Fruit fly (Drosophila melanogaster) whole organism, embryonic: ENCODE measurements around the gene mts.

Source experiments
- Abd-B ChIP-seq: fragments of 200-800 bp; sonication (Bioruptor generic); optimal IDR thresholded peaks from 2 replicates; lab custom pipeline; 2018; ENCODE audit warnings: missing biosample characterization, mild to moderate bottlenecking, missing genetic modification characterization, moderate library complexity
- B-H1 ChIP-seq: fragments of 200-800 bp; sonication (Bioruptor generic); IDR thresholded peaks from 3 replicates; pipeline ENCODE4 v1.3.6; 2022; ENCODE audit warnings: missing biosample characterization, missing genetic modification characterization
- Bteb2 ChIP-seq: fragments of 200-800 bp; sonication (Bioruptor generic); optimal IDR thresholded peaks from 2 replicates; lab custom pipeline; 2016; ENCODE audit warnings: missing biosample characterization, missing genetic modification characterization
- CG10274 ChIP-seq: fragments of 200-800 bp; sonication (Bioruptor generic); optimal IDR thresholded peaks from 3 replicates; lab custom pipeline; 2017; ENCODE audit warnings: missing biosample characterization, mild to moderate bottlenecking, missing genetic modification characterization
- CG12104 ChIP-seq: fragments of 200-800 bp; sonication (Bioruptor generic); optimal IDR thresholded peaks from 3 replicates; lab custom pipeline; 2016; ENCODE audit warnings: missing biosample characterization, missing genetic modification characterization
- CG13287 ChIP-seq: fragments of 200-800 bp; sonication (Bioruptor generic); IDR thresholded peaks from 2 replicates; pipeline ENCODE4 v1.3.6; 2022; ENCODE audit warnings: missing biosample characterization, missing genetic modification characterization; ENCODE audit not compliant: partially characterized antibody
- CG13424 ChIP-seq: fragments of 200-800 bp; sonication (Bioruptor generic); optimal IDR thresholded peaks from 2 replicates; lab custom pipeline; 2019; ENCODE audit warnings: missing biosample characterization, mild to moderate bottlenecking, missing genetic modification characterization, moderate library complexity
- CG13775 ChIP-seq: fragments of 200-800 bp; sonication (Bioruptor generic); optimal IDR thresholded peaks from 3 replicates; lab custom pipeline; 2017; ENCODE audit warnings: missing biosample characterization, mild to moderate bottlenecking, missing genetic modification characterization
- CG14050 ChIP-seq: fragments of 200-800 bp; sonication (Bioruptor generic); IDR thresholded peaks from 3 replicates; pipeline ENCODE4 v1.3.6; 2022; ENCODE audit warnings: missing biosample characterization, missing genetic modification characterization
- CG1647 ChIP-seq: fragments of 200-800 bp; sonication (Bioruptor generic); optimal IDR thresholded peaks from 3 replicates; lab custom pipeline; 2016; ENCODE audit warnings: missing biosample characterization, missing genetic modification characterization
- CG17361 ChIP-seq: fragments of 200-800 bp; sonication (Bioruptor generic); IDR thresholded peaks from 3 replicates; pipeline ENCODE4 v1.3.6; 2022; ENCODE audit warnings: missing biosample characterization, missing genetic modification characterization
- CG17385 ChIP-seq: fragments of 200-800 bp; sonication (Bioruptor generic); optimal IDR thresholded peaks from 3 replicates; lab custom pipeline; 2018; ENCODE audit warnings: missing biosample characterization, mild to moderate bottlenecking, missing genetic modification characterization
- CG18011 ChIP-seq: fragments of 200-800 bp; sonication (Bioruptor generic); optimal IDR thresholded peaks from 2 replicates; lab custom pipeline; 2017; ENCODE audit warnings: missing biosample characterization, missing genetic modification characterization, mild to moderate bottlenecking, moderate library complexity, missing genotype
- CG18599 ChIP-seq: fragments of 200-800 bp; sonication (Bioruptor generic); optimal IDR thresholded peaks from 3 replicates; lab custom pipeline; 2017; ENCODE audit warnings: missing biosample characterization, missing genetic modification characterization, mild to moderate bottlenecking, moderate library complexity, missing genetic modification reagents
- CG2889 ChIP-seq: fragments of 200-800 bp; sonication (Bioruptor generic); IDR thresholded peaks from 3 replicates; pipeline ENCODE4 v1.3.6; 2022; ENCODE audit warnings: missing biosample characterization, missing genetic modification characterization
- CG3163 ChIP-seq: fragments of 200-800 bp; sonication (Bioruptor generic); optimal IDR thresholded peaks from 3 replicates; lab custom pipeline; 2016; ENCODE audit warnings: missing biosample characterization, missing genetic modification characterization
- CG3847 ChIP-seq: fragments of 200-800 bp; sonication (Bioruptor generic); IDR thresholded peaks from 2 replicates; pipeline ENCODE4 v1.3.6; 2022; ENCODE audit warnings: missing biosample characterization, missing genetic modification characterization
- CG4617 ChIP-seq: fragments of 200-800 bp; sonication (Bioruptor generic); optimal IDR thresholded peaks from 3 replicates; lab custom pipeline; 2016; ENCODE audit warnings: missing biosample characterization, missing genetic modification characterization, borderline replicate concordance
- CG7745 ChIP-seq: fragments of 200-800 bp; sonication (Bioruptor generic); optimal IDR thresholded peaks from 2 replicates; lab custom pipeline; 2018; ENCODE audit warnings: missing biosample characterization, mild to moderate bottlenecking, missing genetic modification characterization, moderate library complexity
- CG8281 ChIP-seq: fragments of 200-800 bp; sonication (Bioruptor generic); optimal IDR thresholded peaks from 2 replicates; lab custom pipeline; 2018; ENCODE audit warnings: missing biosample characterization, mild to moderate bottlenecking, missing genetic modification characterization, moderate library complexity
- CG8359 ChIP-seq: fragments of 200-800 bp; sonication (Bioruptor generic); optimal IDR thresholded peaks from 2 replicates; lab custom pipeline; 2017; ENCODE audit warnings: missing biosample characterization, mild to moderate bottlenecking, missing genetic modification characterization, borderline replicate concordance
- CG9932 ChIP-seq: fragments of 200-800 bp; sonication (Bioruptor generic); IDR thresholded peaks from 2 replicates; pipeline ENCODE4 v1.3.6; 2022; ENCODE audit warnings: missing biosample characterization, missing genetic modification characterization
- CrebB ChIP-seq: fragments of 200-800 bp; sonication (Bioruptor generic); optimal IDR thresholded peaks from 3 replicates; lab custom pipeline; 2018; ENCODE audit warnings: missing biosample characterization, mild to moderate bottlenecking, missing genetic modification characterization
- D19A ChIP-seq: fragments of 200-800 bp; optimal IDR thresholded peaks from 3 replicates; lab custom pipeline; 2019; ENCODE audit warnings: missing biosample characterization, mild to moderate bottlenecking, missing genetic modification characterization, moderate library complexity
- Dad ChIP-seq: fragments of 200-800 bp; sonication (Bioruptor generic); optimal IDR thresholded peaks from 3 replicates; lab custom pipeline; 2016; ENCODE audit warnings: missing biosample characterization, missing genetic modification characterization
- Dek ChIP-seq: fragments of 200-800 bp; sonication (Bioruptor generic); optimal IDR thresholded peaks from 3 replicates; lab custom pipeline; 2019; ENCODE audit warnings: missing biosample characterization, mild to moderate bottlenecking, missing genetic modification characterization, moderate library complexity
- Hmx ChIP-seq: fragments of 200-800 bp; sonication (Bioruptor generic); optimal IDR thresholded peaks from 2 replicates; lab custom pipeline; 2016; ENCODE audit warnings: missing biosample characterization, missing genetic modification characterization
- Stat92E ChIP-seq, 3 experiments: fragments of >200 bp in 2 of 3; fragments of 200-800 bp in 1 of 3; sonication (Bioruptor generic) in 1 of 3; optimal IDR thresholded peaks; 2 replicates each; lab custom pipeline; 2017 to 2019; ENCODE audit warnings: missing biosample characterization in 3 of 3, missing genetic modification characterization in 3 of 3, mild to moderate bottlenecking in 1 of 3, moderate library complexity in 1 of 3
- abd-A ChIP-seq: fragments of 200-800 bp; sonication (Bioruptor generic); optimal IDR thresholded peaks from 3 replicates; lab custom pipeline; 2019; ENCODE audit warnings: missing biosample characterization, mild to moderate bottlenecking, missing genetic modification characterization, moderate library complexity
- ac ChIP-seq: fragments of 200-800 bp; sonication (Bioruptor generic); optimal IDR thresholded peaks from 3 replicates; lab custom pipeline; 2017; ENCODE audit warnings: missing biosample characterization, mild to moderate bottlenecking, missing genetic modification characterization
- ase ChIP-seq: fragments of 200-800 bp; sonication (Bioruptor generic); IDR thresholded peaks from 3 replicates; pipeline ENCODE4 v1.3.6; 2022; ENCODE audit warnings: missing biosample characterization, missing genetic modification characterization
- cas ChIP-seq: fragments of 200-800 bp; sonication (Bioruptor generic); IDR thresholded peaks from 2 replicates; pipeline ENCODE4 v1.3.6; 2022; ENCODE audit warnings: missing biosample characterization, missing genetic modification characterization
- ci ChIP-seq: fragments of 200-800 bp; sonication (Bioruptor generic); IDR thresholded peaks from 3 replicates; pipeline ENCODE4 v1.3.6; 2022; ENCODE audit warnings: missing biosample characterization, missing genetic modification characterization
- crp ChIP-seq, 2 experiments: fragments of 200-800 bp; sonication (Bioruptor generic); optimal IDR thresholded peaks; 2 replicates in 1 of 2; 3 replicates in 1 of 2; lab custom pipeline; 2017; ENCODE audit warnings: missing biosample characterization in 2 of 2, missing genetic modification characterization in 2 of 2, mild to moderate bottlenecking in 1 of 2, moderate library complexity in 1 of 2
- da ChIP-seq: fragments of 200-800 bp; sonication (Bioruptor generic); optimal IDR thresholded peaks from 2 replicates; lab custom pipeline; 2016; ENCODE audit warnings: missing biosample characterization, missing genetic modification characterization
- dmrt11E ChIP-seq: fragments of 200-800 bp; sonication (Bioruptor generic); optimal IDR thresholded peaks from 3 replicates; lab custom pipeline; 2018; ENCODE audit warnings: missing biosample characterization, mild to moderate bottlenecking, missing genetic modification characterization, moderate library complexity
- dysf ChIP-seq: fragments of 200-800 bp; sonication (Bioruptor generic); IDR thresholded peaks from 3 replicates; pipeline ENCODE4 v1.3.6; 2022; ENCODE audit warnings: missing biosample characterization, missing genetic modification characterization
- emc ChIP-seq: fragments of 200-800 bp; sonication (Bioruptor generic); optimal IDR thresholded peaks from 2 replicates; lab custom pipeline; 2016; ENCODE audit warnings: missing biosample characterization, missing genetic modification characterization
- fd3F ChIP-seq: fragments of 200-800 bp; sonication (Bioruptor generic); optimal IDR thresholded peaks from 2 replicates; lab custom pipeline; 2018; ENCODE audit warnings: missing biosample characterization, mild to moderate bottlenecking, missing genetic modification characterization, moderate library complexity
- gro ChIP-seq: fragments of 200-800 bp; sonication (Bioruptor generic); optimal IDR thresholded peaks from 2 replicates; lab custom pipeline; 2016; ENCODE audit warnings: missing biosample characterization, missing genetic modification characterization
- gsb ChIP-seq: fragments of 200-800 bp; sonication (Bioruptor generic); IDR thresholded peaks from 2 replicates; pipeline ENCODE4 v1.3.6; 2022; ENCODE audit warnings: missing biosample characterization, missing genetic modification characterization
- inv ChIP-seq: fragments of 200-800 bp; sonication (Bioruptor generic); IDR thresholded peaks from 2 replicates; pipeline ENCODE4 v1.3.6; 2022; ENCODE audit warnings: missing biosample characterization, missing genetic modification characterization; ENCODE audit not compliant: partially characterized antibody
- lilli ChIP-seq: fragments of 200-800 bp; sonication (Bioruptor generic); optimal IDR thresholded peaks from 3 replicates; lab custom pipeline; 2016; ENCODE audit warnings: missing biosample characterization, missing genetic modification characterization
- lmd ChIP-seq: fragments of 200-800 bp; sonication (Bioruptor generic); IDR thresholded peaks from 2 replicates; pipeline ENCODE4 v1.3.6; 2022; ENCODE audit warnings: missing biosample characterization, missing genetic modification characterization
- nau ChIP-seq: fragments of 200-800 bp; sonication (Bioruptor generic); optimal IDR thresholded peaks from 3 replicates; lab custom pipeline; 2017; ENCODE audit warnings: missing biosample characterization, mild to moderate bottlenecking, missing genetic modification characterization, missing genetic modification reagents
- shn ChIP-seq: fragments of 200-800 bp; sonication (Bioruptor generic); optimal IDR thresholded peaks from 3 replicates; lab custom pipeline; 2016; ENCODE audit warnings: missing biosample characterization, missing genetic modification characterization
- vvl ChIP-seq: fragments of 200-800 bp; sonication (Bioruptor generic); IDR thresholded peaks from 2 replicates; pipeline ENCODE4 v1.3.6; 2022; ENCODE audit warnings: missing biosample characterization, missing genetic modification characterization
- wdn ChIP-seq: fragments of 200-800 bp; sonication (Bioruptor generic); IDR thresholded peaks from 2 replicates; pipeline ENCODE4 v1.3.6; 2022; ENCODE audit warnings: missing biosample characterization, missing genetic modification characterization

The mts gene

dm6 chr2L:7871332-7871731 is 43.9 kb downstream of the mts start, which contains the start of gene Proc (continued):
- TF ChIP-seq CG14050 (GFP tag; lab: Robert Waterston, UW) (no peak), CG13775 (no peak), gsb (no peak)

dm6 chr2L:7871821-7872524 is 44.5 kb downstream of the mts start:
- TF ChIP-seq emc (GFP tag; lab: Kevin White, UChicago) (no peak), D19A (tag; lab: Kevin White, UChicago) (peak; percentile 44), Bteb2 (GFP tag; lab: Kevin White, UChicago) (no peak), CG9932 (peak; percentile 46), wdn (GFP tag; lab: Robert Waterston, UW) (no peak), CrebB (no peak), vvl (no peak), fd3F (GFP tag; lab: Kevin White, UChicago) (peak; percentile 48), Hmx (no peak), CG17361 (peak; percentile 61; the same call in 2 of the 3 replicates), CG12104 (no peak), dmrt11E (tag; lab: Kevin White, UChicago) (no peak), shn (GFP tag; lab: Kevin White, UChicago) (no peak), CG8281 (tag; lab: Kevin White, UChicago) (no peak), inv (no peak), CG3847 (0 out of 2 replicates have a peak, but pooled peaks have one; percentile 22), lmd (GFP tag; lab: Robert Waterston, UW) (peak; percentile 47; the same call in 1 of the 2 replicates), abd-A (tag; lab: Kevin White, UChicago) (peak; percentile 96), CG13424 (peak; percentile 71), ac (GFP tag; lab: Kevin White, UChicago) (no peak), Stat92E (GFP tag; optimal IDR thresholded peaks at IDR 0.05; lab: Kevin White, UChicago) (no peak), CG18599 (GFP tag; lab: Kevin White, UChicago) (peak; percentile 78), Dek (peak; percentile 55), gro (GFP tag; lab: Kevin White, UChicago) (peak; percentile 58), Abd-B (GFP tag; lab: Kevin White, UChicago) (peak; percentile 39), dysf (GFP tag; lab: Robert Waterston, UW) (peak; percentile 72; the same call in 2 of the 3 replicates), lilli (GFP tag; lab: Kevin White, UChicago) (peak; percentile 58), nau (GFP tag; lab: Kevin White, UChicago) (peak; percentile 59), da (GFP tag; lab: Kevin White, UChicago) (no peak), ci (GFP tag; lab: Robert Waterston, UW) (no peak), B-H1 (no peak), CG7745 (tag; lab: Kevin White, UChicago) (no peak), crp (GFP tag; optimal IDR thresholded peaks at IDR 0.05; lab: Kevin White, UChicago) (no peak), CG17385 (GFP tag; lab: Kevin White, UChicago) (peak; percentile 40), Dad (GFP tag; lab: Kevin White, UChicago) (no peak), CG3163 (GFP tag; lab: Kevin White, UChicago) (no peak), CG18011 (no peak), CG4617 (GFP tag; lab: Kevin White, UChicago) (no peak), cas (GFP tag; lab: Robert Waterston, UW) (no peak), ase (GFP tag; lab: Robert Waterston, UW) (no peak), CG8359 (no peak), CG10274 (GFP tag; lab: Kevin White, UChicago) (no peak), CG2889 (GFP tag; lab: Robert Waterston, UW) (no peak), CG1647 (GFP tag; lab: Kevin White, UChicago) (no peak), CG13287 (no peak)
